Worm (Caenorhabditis elegans): Measurements from ENCODE around the gene srx-135.

Gene srx-135

ce11 chrV:13818824-13819408 is 40.1 kb upstream of the srx-135 start, which contains the start of gene sel-10 (continued):
- TF ChIP-seq dsc-1 (tag; optimal IDR thresholded peaks at IDR 0.05) = peak; percentile 80
- TF ChIP-seq zip-4 (GFP tag; optimal IDR thresholded peaks at IDR 0.05) = peak; percentile 41
- TF ChIP-seq nhr-237 (tag; optimal IDR thresholded peaks at IDR 0.05) = no peak
- peak; percentile 79 for TF ChIP-seq nhr-90 (tag; optimal IDR thresholded peaks at IDR 0.05; ENCODE audit: poor library complexity)
- TF ChIP-seq jun-1 (tag; optimal IDR thresholded peaks at IDR 0.05) = peak; percentile 50
- TF ChIP-seq fkh-8 (tag; optimal IDR thresholded peaks at IDR 0.05) = peak; percentile 71
- peak; percentile 12 for TF ChIP-seq aha-1 (tag; optimal IDR thresholded peaks at IDR 0.05)
- peak; percentile 43 for TF ChIP-seq elt-2 (tag; optimal IDR thresholded peaks at IDR 0.05)
- TF ChIP-seq mep-1 (tag; optimal IDR thresholded peaks at IDR 0.05) = peak; percentile 95
- peak; percentile 64 for TF ChIP-seq irx-1 (tag; optimal IDR thresholded peaks at IDR 0.05)
- TF ChIP-seq ets-5 (GFP tag; IDR thresholded peaks at IDR 0.05) = no peak
- TF ChIP-seq mab-9 (GFP tag; IDR thresholded peaks at IDR 0.05) = no peak
- TF ChIP-seq tlp-1 (tag; optimal IDR thresholded peaks at IDR 0.05) = no peak
- no peak for TF ChIP-seq zag-1 (tag; optimal IDR thresholded peaks at IDR 0.05)
- TF ChIP-seq fos-1 (tag; optimal IDR thresholded peaks at IDR 0.05) = no peak
- TF ChIP-seq sptf-1 (tag; optimal IDR thresholded peaks at IDR 0.05) = no peak
- no peak for TF ChIP-seq fkh-10 (GFP tag; optimal IDR thresholded peaks at IDR 0.05)
- TF ChIP-seq elt-3 (tag; optimal IDR thresholded peaks at IDR 0.05) = peak in 1 of 6 experiments; percentile 75
- TF ChIP-seq F16B12.6 (tag; optimal IDR thresholded peaks at IDR 0.05) = peak; percentile 2
- peak; percentile 68 for TF ChIP-seq isw-1 (GFP tag; IDR thresholded peaks at IDR 0.05)
- peak; percentile 49 for TF ChIP-seq ceh-90 (tag; optimal IDR thresholded peaks at IDR 0.05)
- peak; percentile 63 for TF ChIP-seq lin-15B (tag; optimal IDR thresholded peaks at IDR 0.05)
- peak; percentile 87 for TF ChIP-seq nhr-71 (tag; optimal IDR thresholded peaks at IDR 0.05)
- TF ChIP-seq hlh-4 (tag; optimal IDR thresholded peaks at IDR 0.05) = no peak
- peak; percentile 82 for TF ChIP-seq nhr-19 (GFP tag; conservative IDR thresholded peaks at IDR 0.05)
- TF ChIP-seq sup-37 (GFP tag; optimal IDR thresholded peaks at IDR 0.05) = peak; percentile 6
- TF ChIP-seq ceh-88 (GFP tag; IDR thresholded peaks at IDR 0.05) = no peak
- no peak for TF ChIP-seq egl-27 (tag; optimal IDR thresholded peaks at IDR 0.05)
- no peak for TF ChIP-seq unc-62 (GFP tag; optimal IDR thresholded peaks at IDR 0.05)
- TF ChIP-seq nhr-11 (tag; optimal IDR thresholded peaks at IDR 0.05) = peak; percentile 9
- TF ChIP-seq lir-3 (tag; optimal IDR thresholded peaks at IDR 0.05; ENCODE audit: poor library complexity) = peak; percentile 57
- peak; percentile 75 to 81 for TF ChIP-seq efl-1 (optimal IDR thresholded peaks at IDR 0.05)
- TF ChIP-seq efl-1 (GFP tag; optimal IDR thresholded peaks at IDR 0.05 in 1 of 2) = peak; percentile 71 to 98

DNA sequence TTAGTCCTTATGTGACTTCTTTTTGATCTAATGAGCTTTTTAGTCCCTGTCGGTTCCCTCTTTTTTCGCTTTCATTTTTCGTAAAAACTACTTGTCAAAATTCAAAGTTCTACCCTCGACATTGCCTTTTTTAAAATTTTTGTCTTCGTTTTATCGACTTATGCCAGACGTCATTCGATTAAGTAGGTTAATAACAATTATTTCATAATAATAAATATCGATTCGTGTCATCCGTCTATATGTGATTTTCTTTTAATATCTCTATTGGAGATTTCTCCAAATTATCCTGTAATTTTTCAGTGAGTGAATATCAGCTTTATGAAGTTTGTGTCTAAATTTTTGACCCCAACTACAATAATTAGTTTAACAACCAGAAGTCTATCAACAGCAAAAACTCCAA is 36.3 kb upstream of the srx-135 start, which contains the start of gene hpo-31:
TSS of gene hpo-31 (plus strand) at position 301 of the 400 bp plus-strand sequence.
- TF ChIP-seq fkh-10 (GFP tag; optimal IDR thresholded peaks at IDR 0.05) (no peak), rnt-1 (tag; optimal IDR thresholded peaks at IDR 0.05) (no peak), ama-1 (optimal IDR thresholded peaks at IDR 0.05) (no peak), lin-13 (GFP tag; optimal IDR thresholded peaks at IDR 0.05) (no peak), hlh-17 (GFP tag; optimal IDR thresholded peaks at IDR 0.05; ENCODE audit: borderline replicate concordance) (no peak), C16A3.4 (tag; optimal IDR thresholded peaks at IDR 0.05) (no peak), mab-9 (GFP tag; IDR thresholded peaks at IDR 0.05) (no peak), nhr-19 (GFP tag; conservative IDR thresholded peaks at IDR 0.05) (no peak), C34B4.2 (tag; optimal IDR thresholded peaks at IDR 0.05) (no peak), hlh-4 (tag; optimal IDR thresholded peaks at IDR 0.05) (no peak), xbp-1 (tag; optimal IDR thresholded peaks at IDR 0.05) (no peak), elt-3 (tag; optimal IDR thresholded peaks at IDR 0.05) (no peak), nhr-77 (tag; optimal IDR thresholded peaks at IDR 0.05) (no peak), nhr-85 (tag) (no peak), dsc-1 (tag; optimal IDR thresholded peaks at IDR 0.05) (no peak)
